Worm (Caenorhabditis elegans) whole organism, L1 larva: ENCODE results near the gene fbxb-71.

Experiments used
- C04F5.9 ChIP-seq: sonication (generic microtip); optimal IDR thresholded peaks from 2 replicates; lab custom pipeline; 2016; ENCODE audit warnings: missing genetic modification characterization, missing compliant biosample characterization
- Y116A8C.19 ChIP-seq: sonication (generic microtip); optimal IDR thresholded peaks from 2 replicates; lab custom pipeline; 2016; ENCODE audit warnings: missing compliant biosample characterization, missing genetic modification characterization, borderline replicate concordance
- aha-1 ChIP-seq: fragments of 150-350 bp; optimal IDR thresholded peaks from 2 replicates; lab custom pipeline; 2014; ENCODE audit warnings: missing biosample characterization, missing genetic modification characterization
- ama-1 ChIP-seq: fragments of 150-350 bp; optimal IDR thresholded peaks from 2 replicates; lab custom pipeline; 2014
- blmp-1 ChIP-seq: fragments of 150-350 bp; optimal IDR thresholded peaks from 2 replicates; lab custom pipeline; 2014; ENCODE audit warnings: missing biosample characterization, missing genetic modification characterization
- ceh-63 ChIP-seq: fragments of 200-800 bp; sonication (Bioruptor generic); optimal IDR thresholded peaks from 2 replicates; lab custom pipeline; 2018; ENCODE audit warnings: mild to moderate bottlenecking, missing genetic modification characterization, missing compliant biosample characterization
- ceh-82 ChIP-seq, 3 experiments: fragments of 150-350 bp in 1 of 3; sonication (generic microtip) in 2 of 3; optimal IDR thresholded peaks; 2 replicates each; lab custom pipeline; 2014 to 2017; ENCODE audit warnings: missing biosample characterization in 3 of 3, missing genetic modification characterization in 3 of 3
- ces-1 ChIP-seq: fragments of 150-350 bp; optimal IDR thresholded peaks from 2 replicates; lab custom pipeline; 2014; ENCODE audit warnings: missing biosample characterization, missing genetic modification reagents, missing genetic modification characterization
- dpl-1 ChIP-seq, 3 experiments: fragments of 150-350 bp in 2 of 3; sonication (generic microtip) in 1 of 3; optimal IDR thresholded peaks; 2 replicates each; lab custom pipeline; 2014 to 2017; ENCODE audit warnings: missing biosample characterization in 3 of 3, missing genetic modification characterization in 3 of 3, missing genetic modification reagents in 3 of 3
- efl-3 ChIP-seq: fragments of 200-800 bp; sonication (Bioruptor generic); optimal IDR thresholded peaks from 2 replicates; lab custom pipeline; 2018; ENCODE audit warnings: mild to moderate bottlenecking, missing genetic modification characterization, missing compliant biosample characterization
- egl-13 ChIP-seq: sonication (generic microtip); optimal IDR thresholded peaks from 2 replicates; lab custom pipeline; 2016; ENCODE audit warnings: missing genotype, missing genetic modification reagents, missing genetic modification characterization, missing compliant biosample characterization
- egl-27 ChIP-seq, 2 experiments: fragments of 150-350 bp in 1 of 2; sonication (generic microtip); optimal IDR thresholded peaks; 3 replicates each; lab custom pipeline; 2017 to 2018; ENCODE audit warnings: missing biosample characterization in 2 of 2, missing genetic modification characterization in 2 of 2, missing genetic modification reagents in 2 of 2
- elt-2 ChIP-seq: sonication (generic microtip); optimal IDR thresholded peaks from 2 replicates; lab custom pipeline; 2016; ENCODE audit warnings: missing genetic modification characterization, mild to moderate bottlenecking, inconsistent platforms, missing compliant biosample characterization, missing genetic modification reagents
- fkh-4 ChIP-seq: sonication (generic microtip); optimal IDR thresholded peaks from 2 replicates; lab custom pipeline; 2016; ENCODE audit warnings: missing compliant biosample characterization, missing genetic modification characterization, borderline replicate concordance
- fkh-8 ChIP-seq: sonication (generic microtip); optimal IDR thresholded peaks from 2 replicates; lab custom pipeline; 2016; ENCODE audit warnings: mild to moderate bottlenecking, missing genetic modification characterization, missing compliant biosample characterization
- hlh-17 ChIP-seq: fragments of 200-800 bp; sonication (Bioruptor generic); optimal IDR thresholded peaks from 2 replicates; lab custom pipeline; 2018; ENCODE audit warnings: missing genetic modification characterization, mild to moderate bottlenecking, missing compliant biosample characterization, moderate library complexity, borderline replicate concordance
- hlh-4 ChIP-seq: sonication (generic microtip); optimal IDR thresholded peaks from 2 replicates; lab custom pipeline; 2016; ENCODE audit warnings: mild to moderate bottlenecking, missing genetic modification characterization, missing compliant biosample characterization
- hpl-2 ChIP-seq: fragments of 150-350 bp; optimal IDR thresholded peaks from 2 replicates; lab custom pipeline; 2014; ENCODE audit warnings: missing biosample characterization, missing genetic modification reagents, missing genetic modification characterization
- isw-1 ChIP-seq: fragments of 200-800 bp; sonication (Bioruptor generic); IDR thresholded peaks from 2 replicates; pipeline ENCODE4 v1.3.6; 2022; ENCODE audit warnings: missing genetic modification characterization, missing compliant biosample characterization
- lin-15B ChIP-seq: fragments of 150-350 bp; sonication (generic microtip); optimal IDR thresholded peaks from 3 replicates; lab custom pipeline; 2014; ENCODE audit warnings: missing biosample characterization, missing genetic modification characterization
- lin-35 ChIP-seq, 2 experiments: fragments of 150-350 bp; optimal IDR thresholded peaks; 2 replicates each; lab custom pipeline; 2014; ENCODE audit warnings: missing biosample characterization in 2 of 2, missing genetic modification characterization in 2 of 2, missing genetic modification reagents in 2 of 2
- lin-39 ChIP-seq: fragments of 150-350 bp; optimal IDR thresholded peaks from 2 replicates; lab custom pipeline; 2014; ENCODE audit warnings: missing biosample characterization, missing genetic modification reagents, missing genetic modification characterization
- lir-3 ChIP-seq: sonication (generic microtip); optimal IDR thresholded peaks from 2 replicates; lab custom pipeline; 2016; ENCODE audit warnings: mild to moderate bottlenecking, missing genetic modification characterization, moderate library complexity, missing compliant biosample characterization; ENCODE audit not compliant: poor library complexity
- mdl-1 ChIP-seq, 2 experiments: fragments of 150-350 bp; optimal IDR thresholded peaks; 2 replicates each; lab custom pipeline; 2014 to 2017; ENCODE audit warnings: missing biosample characterization in 2 of 2, missing genetic modification characterization in 2 of 2, inconsistent platforms in 1 of 2
- mef-2 ChIP-seq: fragments of 150-350 bp; optimal IDR thresholded peaks from 2 replicates; lab custom pipeline; 2014; ENCODE audit warnings: missing biosample characterization, missing genetic modification characterization
- mep-1 ChIP-seq: fragments of 150-350 bp; optimal IDR thresholded peaks from 2 replicates; lab custom pipeline; 2014; ENCODE audit warnings: missing biosample characterization, missing genetic modification characterization
- nhr-237 ChIP-seq: fragments of 150-350 bp; optimal IDR thresholded peaks from 2 replicates; lab custom pipeline; 2014; ENCODE audit warnings: missing biosample characterization, missing genetic modification characterization
- nhr-28 ChIP-seq: fragments of 150-350 bp; optimal IDR thresholded peaks from 2 replicates; lab custom pipeline; 2014; ENCODE audit warnings: missing biosample characterization, missing genetic modification characterization
- nhr-85 ChIP-seq: sonication (generic microtip); peaks from one replicate; lab custom pipeline; 2016; ENCODE audit warnings: missing genetic modification characterization, inconsistent platforms, missing compliant biosample characterization
- nhr-90 ChIP-seq: sonication (generic microtip); optimal IDR thresholded peaks from 2 replicates; lab custom pipeline; 2016; ENCODE audit warnings: mild to moderate bottlenecking, missing genetic modification characterization, missing compliant biosample characterization; ENCODE audit not compliant: poor library complexity
- pag-3 ChIP-seq: sonication (generic microtip); optimal IDR thresholded peaks from 2 replicates; lab custom pipeline; 2017; ENCODE audit warnings: missing genetic modification characterization, mild to moderate bottlenecking, missing compliant biosample characterization, antibody characterized with exemption, borderline replicate concordance; ENCODE audit not compliant: insufficient read depth
- rnt-1 ChIP-seq: sonication (generic microtip); optimal IDR thresholded peaks from 2 replicates; lab custom pipeline; 2016; ENCODE audit warnings: mild to moderate bottlenecking, missing genetic modification characterization, moderate library complexity, missing compliant biosample characterization
- snu-23 ChIP-seq: sonication (generic microtip); optimal IDR thresholded peaks from 2 replicates; lab custom pipeline; 2016; ENCODE audit warnings: missing genetic modification characterization, missing compliant biosample characterization
- sptf-1 ChIP-seq: fragments of 150-350 bp; optimal IDR thresholded peaks from 2 replicates; lab custom pipeline; 2014; ENCODE audit warnings: missing biosample characterization, missing genetic modification characterization
- sup-37 ChIP-seq: fragments of 200-800 bp; sonication (Bioruptor generic); optimal IDR thresholded peaks from 2 replicates; lab custom pipeline; 2018; ENCODE audit warnings: mild to moderate bottlenecking, missing genetic modification characterization, missing compliant biosample characterization
- tbx-2 ChIP-seq: sonication (generic microtip); optimal IDR thresholded peaks from 2 replicates; lab custom pipeline; 2016; ENCODE audit warnings: missing genetic modification characterization, missing compliant biosample characterization
- tlp-1 ChIP-seq: fragments of 150-350 bp; optimal IDR thresholded peaks from 2 replicates; lab custom pipeline; 2014; ENCODE audit warnings: missing biosample characterization, missing genetic modification characterization
- unc-30 ChIP-seq: sonication (generic microtip); optimal IDR thresholded peaks from 2 replicates; lab custom pipeline; 2017; ENCODE audit warnings: missing biosample characterization, missing genetic modification characterization
- unc-86 ChIP-seq: sonication (generic microtip); optimal IDR thresholded peaks from 2 replicates; lab custom pipeline; 2016; ENCODE audit warnings: missing genetic modification characterization, missing compliant biosample characterization
- vab-15 ChIP-seq: sonication (generic microtip); optimal IDR thresholded peaks from 2 replicates; lab custom pipeline; 2017; ENCODE audit warnings: missing genotype, mild to moderate bottlenecking, missing genetic modification characterization, missing compliant biosample characterization
- zag-1 ChIP-seq: fragments of 150-350 bp; optimal IDR thresholded peaks from 2 replicates; lab custom pipeline; 2014; ENCODE audit warnings: missing biosample characterization, missing genetic modification characterization
- ztf-11 ChIP-seq, 2 experiments: sonication (generic microtip); optimal IDR thresholded peaks; 2 replicates each; lab custom pipeline; 2016 to 2017; ENCODE audit warnings: missing genetic modification characterization in 2 of 2, missing biosample characterization in 1 of 2, missing compliant biosample characterization in 1 of 2

The fbxb-71 gene

ce11 chrX:3301770-3302169 is 39.1 kb downstream of the fbxb-71 start, which contains the start of gene F11D5.5:
Gene F11D5.5 (plus strand): TSS chrX:3302070.
- TF ChIP-seq pag-3 (tag; lab: Kevin White, UChicago) (no peak), hlh-17 (no peak), hpl-2 (no peak), lin-39 (tag; lab: Kevin White, UChicago) (no peak), mep-1 (tag; lab: Kevin White, UChicago) (no peak), nhr-85 (tag; lab: Kevin White, UChicago) (no peak), dpl-1 (GFP tag; optimal IDR thresholded peaks at IDR 0.05; lab: Kevin White, UChicago) (no peak), unc-30 (no peak), Y116A8C.19 (tag; lab: Kevin White, UChicago) (no peak), hlh-4 (tag; lab: Kevin White, UChicago) (no peak), rnt-1 (tag; lab: Kevin White, UChicago) (no peak), snu-23 (GFP tag; lab: Kevin White, UChicago) (no peak), blmp-1 (tag; lab: Kevin White, UChicago) (no peak), ama-1 (lab: Kevin White, UChicago) (no peak), vab-15 (tag; lab: Kevin White, UChicago) (no peak)

- TF ChIP-seq egl-13 (tag; lab: Kevin White, UChicago) (no peak), mep-1 (tag; lab: Kevin White, UChicago) (no peak), C04F5.9 (tag; lab: Kevin White, UChicago) (no peak), fkh-4 (tag; lab: Kevin White, UChicago) (no peak), nhr-237 (tag; lab: Kevin White, UChicago) (no peak), tbx-2 (no peak), egl-27 (tag; optimal IDR thresholded peaks at IDR 0.05; lab: Kevin White, UChicago) (no peak), dpl-1 (GFP tag; optimal IDR thresholded peaks at IDR 0.05; lab: Kevin White, UChicago) (no peak), ceh-63 (GFP tag; lab: Kevin White, UChicago) (no peak), elt-2 (tag; lab: Kevin White, UChicago) (no peak), mef-2 (tag; lab: Kevin White, UChicago) (no peak), nhr-90 (no peak), blmp-1 (tag; lab: Kevin White, UChicago) (no peak), efl-3 (GFP tag; lab: Kevin White, UChicago) (no peak), lin-35 (GFP tag; optimal IDR thresholded peaks at IDR 0.05; lab: Kevin White, UChicago) (no peak), nhr-28 (tag; lab: Kevin White, UChicago) (no peak)
Observed at ce11 chrX:3304068-3304467, 41.4 kb downstream of the fbxb-71 start, which contains the start of gene F11D5.7. Gene F11D5.7 (plus strand): TSS chrX:3304368.

ce11 chrX:3306594-3307296 is 44.0 kb downstream of the fbxb-71 start:
- no peak for TF ChIP-seq aha-1
- peak; percentile 18 for TF ChIP-seq elt-2 (tag; lab: Kevin White, UChicago)
- TF ChIP-seq ceh-82 (tag; optimal IDR thresholded peaks at IDR 0.05; lab: Kevin White, UChicago) = no peak
- peak; percentile 1 for TF ChIP-seq nhr-85 (tag; lab: Kevin White, UChicago)
- TF ChIP-seq, all 84 proteins: peak for 2

ce11 chrX:3310702-3311101 is 48.0 kb downstream of the fbxb-71 start:
- TF ChIP-seq blmp-1 (tag; lab: Kevin White, UChicago) = no peak
- no peak for TF ChIP-seq mep-1 (tag; lab: Kevin White, UChicago)
- no peak for TF ChIP-seq sptf-1 (tag; lab: Kevin White, UChicago)
- TF ChIP-seq snu-23 (GFP tag; lab: Kevin White, UChicago) = no peak
- no peak for TF ChIP-seq ztf-11 (tag; optimal IDR thresholded peaks at IDR 0.05; lab: Kevin White, UChicago)
- TF ChIP-seq ces-1 (GFP tag; lab: Kevin White, UChicago) = no peak
- no peak for TF ChIP-seq mdl-1 (tag; optimal IDR thresholded peaks at IDR 0.05; lab: Kevin White, UChicago)
- no peak for TF ChIP-seq hlh-4 (tag; lab: Kevin White, UChicago)
- TF ChIP-seq ceh-63 (GFP tag; lab: Kevin White, UChicago) = no peak
- no peak for TF ChIP-seq unc-86
- TF ChIP-seq tlp-1 (tag; lab: Kevin White, UChicago) = no peak
- TF ChIP-seq fkh-8 (tag; lab: Kevin White, UChicago) = no peak
- no peak for TF ChIP-seq sup-37 (GFP tag; lab: Kevin White, UChicago)
- TF ChIP-seq zag-1 (tag; lab: Kevin White, UChicago) = no peak
- TF ChIP-seq Y116A8C.19 (tag; lab: Kevin White, UChicago) = no peak
- TF ChIP-seq ama-1 (lab: Kevin White, UChicago) = no peak
- no peak for TF ChIP-seq lin-15B (tag; lab: Kevin White, UChicago)
- no peak for TF ChIP-seq lir-3 (tag; lab: Kevin White, UChicago)
- no peak for TF ChIP-seq isw-1
